Worm (Caenorhabditis elegans) whole organism, late embryonic: Measurements from ENCODE around the gene F59F3.6.

Experiments
- C38D4.7 ChIP-seq: fragments of 200-800 bp; sonication (Bioruptor generic); optimal IDR thresholded peaks from 2 replicates; lab custom pipeline; 2018; ENCODE audit warnings: mild to moderate bottlenecking, missing genetic modification characterization, moderate library complexity, missing compliant biosample characterization
- ahr-1 ChIP-seq: sonication (generic microtip); optimal IDR thresholded peaks from 2 replicates; lab custom pipeline; 2016; ENCODE audit warnings: missing genetic modification characterization, missing compliant biosample characterization
- ama-1 ChIP-seq: fragments of 150-350 bp; optimal IDR thresholded peaks from 2 replicates; lab custom pipeline; 2014
- ceh-14 ChIP-seq: sonication (generic microtip); optimal IDR thresholded peaks from 2 replicates; lab custom pipeline; 2016; ENCODE audit warnings: missing genotype, missing genetic modification characterization, missing compliant biosample characterization
- ceh-19 ChIP-seq: fragments of 200-800 bp; sonication (Bioruptor generic); optimal IDR thresholded peaks from 2 replicates; lab custom pipeline; 2018; ENCODE audit warnings: mild to moderate bottlenecking, missing genetic modification characterization, missing compliant biosample characterization
- ceh-24 ChIP-seq: sonication (generic microtip); optimal IDR thresholded peaks from 2 replicates; lab custom pipeline; 2016; ENCODE audit warnings: mild to moderate bottlenecking, missing genetic modification characterization, missing compliant biosample characterization
- ceh-30 ChIP-seq: fragments of 150-350 bp; optimal IDR thresholded peaks from 2 replicates; lab custom pipeline; 2014; ENCODE audit warnings: missing biosample characterization, missing genetic modification characterization
- ceh-34 ChIP-seq: sonication (generic microtip); optimal IDR thresholded peaks from 2 replicates; lab custom pipeline; 2016; ENCODE audit warnings: mild to moderate bottlenecking, missing genetic modification characterization, missing compliant biosample characterization
- ceh-45 ChIP-seq: fragments of 200-800 bp; sonication (Bioruptor generic); IDR thresholded peaks from 2 replicates; pipeline ENCODE4 v1.3.6; 2022; ENCODE audit warnings: missing genetic modification reagents, missing genetic modification characterization, missing compliant biosample characterization
- ceh-48 ChIP-seq: sonication (generic microtip); optimal IDR thresholded peaks from 2 replicates; lab custom pipeline; 2016; ENCODE audit warnings: missing genetic modification characterization, inconsistent platforms, missing compliant biosample characterization
- ceh-6 ChIP-seq: fragments of 200-800 bp; sonication (Bioruptor generic); optimal IDR thresholded peaks from 2 replicates; lab custom pipeline; 2018; ENCODE audit warnings: mild to moderate bottlenecking, missing genetic modification characterization, missing compliant biosample characterization
- ceh-9 ChIP-seq: sonication (generic microtip); optimal IDR thresholded peaks from 2 replicates; lab custom pipeline; 2016; ENCODE audit warnings: mild to moderate bottlenecking, missing genetic modification characterization, inconsistent platforms, missing compliant biosample characterization
- che-1 ChIP-seq: sonication (generic microtip); optimal IDR thresholded peaks from 2 replicates; lab custom pipeline; 2016; ENCODE audit warnings: mild to moderate bottlenecking, missing genetic modification characterization, missing compliant biosample characterization
- dmd-4 ChIP-seq: sonication (generic microtip); optimal IDR thresholded peaks from 2 replicates; lab custom pipeline; 2016; ENCODE audit warnings: borderline replicate concordance, missing genetic modification characterization, missing compliant biosample characterization
- elt-4 ChIP-seq: sonication (generic microtip); optimal IDR thresholded peaks from 2 replicates; lab custom pipeline; 2016; ENCODE audit warnings: missing genetic modification characterization, missing compliant biosample characterization
- ets-4 ChIP-seq: sonication (generic microtip); optimal IDR thresholded peaks from 2 replicates; lab custom pipeline; 2016; ENCODE audit warnings: missing genetic modification characterization, missing compliant biosample characterization
- fax-1 ChIP-seq: sonication (generic microtip); optimal IDR thresholded peaks from 2 replicates; lab custom pipeline; 2016; ENCODE audit warnings: missing genotype, missing genetic modification characterization, missing compliant biosample characterization
- gmeb-2 ChIP-seq: sonication (generic microtip); optimal IDR thresholded peaks from 2 replicates; lab custom pipeline; 2016; ENCODE audit warnings: missing genetic modification characterization, inconsistent platforms, missing compliant biosample characterization
- hlh-13 ChIP-seq: fragments of 200-800 bp; sonication (Bioruptor generic); optimal IDR thresholded peaks from 2 replicates; lab custom pipeline; 2018; ENCODE audit warnings: mild to moderate bottlenecking, missing genetic modification characterization, missing compliant biosample characterization
- hlh-30 ChIP-seq: sonication (generic microtip); optimal IDR thresholded peaks from 2 replicates; lab custom pipeline; 2017; ENCODE audit warnings: antibody characterized with exemption, missing genetic modification characterization, missing compliant biosample characterization; ENCODE audit not compliant: insufficient read depth
- lim-6 ChIP-seq: sonication (generic microtip); optimal IDR thresholded peaks from 2 replicates; lab custom pipeline; 2016; ENCODE audit warnings: missing genetic modification characterization, missing compliant biosample characterization
- lin-11 ChIP-seq: fragments of 200-800 bp; sonication (Bioruptor generic); optimal IDR thresholded peaks from 2 replicates; lab custom pipeline; 2018; ENCODE audit warnings: mild to moderate bottlenecking, missing genetic modification characterization, missing compliant biosample characterization
- madf-2 ChIP-seq: sonication (generic microtip); optimal IDR thresholded peaks from 2 replicates; lab custom pipeline; 2017; ENCODE audit warnings: missing genetic modification characterization, missing compliant biosample characterization
- mec-3 ChIP-seq: sonication (generic microtip); optimal IDR thresholded peaks from 2 replicates; lab custom pipeline; 2016; ENCODE audit warnings: borderline replicate concordance, missing genetic modification characterization, missing compliant biosample characterization
- nfya-1 ChIP-seq: sonication (generic microtip); optimal IDR thresholded peaks from 2 replicates; lab custom pipeline; 2017; ENCODE audit warnings: missing genetic modification characterization, mild to moderate bottlenecking, missing compliant biosample characterization, antibody characterized with exemption, moderate library complexity
- nhr-11 ChIP-seq: fragments of 150-350 bp; optimal IDR thresholded peaks from 2 replicates; lab custom pipeline; 2014; ENCODE audit warnings: missing biosample characterization, missing genetic modification characterization
- nhr-232 ChIP-seq: sonication (generic microtip); optimal IDR thresholded peaks from 2 replicates; lab custom pipeline; 2016; ENCODE audit warnings: missing genetic modification characterization, missing compliant biosample characterization
- npax-4 ChIP-seq: sonication (generic microtip); optimal IDR thresholded peaks from 2 replicates; lab custom pipeline; 2016; ENCODE audit warnings: missing genetic modification characterization, missing compliant biosample characterization
- odd-2 ChIP-seq: sonication (generic microtip); optimal IDR thresholded peaks from 2 replicates; lab custom pipeline; 2017; ENCODE audit warnings: antibody characterized with exemption, mild to moderate bottlenecking, missing genetic modification characterization, missing compliant biosample characterization
- pag-3 ChIP-seq: sonication (generic microtip); optimal IDR thresholded peaks from 2 replicates; lab custom pipeline; 2016; ENCODE audit warnings: missing compliant biosample characterization, missing genetic modification characterization, borderline replicate concordance
- pat-9 ChIP-seq: fragments of 200-800 bp; sonication (Bioruptor generic); optimal IDR thresholded peaks from 2 replicates; lab custom pipeline; 2018; ENCODE audit warnings: mild to moderate bottlenecking, missing genetic modification characterization, moderate library complexity, missing compliant biosample characterization
- pax-1 ChIP-seq: fragments of 150-350 bp; optimal IDR thresholded peaks from 2 replicates; lab custom pipeline; 2014; ENCODE audit warnings: missing biosample characterization, missing genetic modification characterization
- pha-2 ChIP-seq: sonication (generic microtip); optimal IDR thresholded peaks from 2 replicates; lab custom pipeline; 2017; ENCODE audit warnings: mild to moderate bottlenecking, missing genetic modification characterization, missing compliant biosample characterization
- pha-4 ChIP-seq: fragments of 150-350 bp; optimal IDR thresholded peaks from 2 replicates; lab custom pipeline; 2018; ENCODE audit warnings: missing biosample characterization, missing genetic modification reagents, missing genetic modification characterization
- pqm-1 ChIP-seq: sonication (generic microtip); optimal IDR thresholded peaks from 2 replicates; lab custom pipeline; 2016; ENCODE audit warnings: missing genetic modification characterization, missing compliant biosample characterization
- pros-1 ChIP-seq: fragments of 150-350 bp; optimal IDR thresholded peaks from 2 replicates; lab custom pipeline; 2014; ENCODE audit warnings: missing biosample characterization, missing genetic modification reagents, missing genetic modification characterization
- rnt-1 ChIP-seq: sonication (generic microtip); optimal IDR thresholded peaks from 2 replicates; lab custom pipeline; 2016; ENCODE audit warnings: missing genetic modification characterization, missing compliant biosample characterization
- sox-2 ChIP-seq: fragments of 200-800 bp; sonication (Bioruptor generic); IDR thresholded peaks from 2 replicates; pipeline ENCODE4 v1.3.6; 2022; ENCODE audit warnings: missing genetic modification reagents, missing genetic modification characterization, missing compliant biosample characterization
- sox-4 ChIP-seq: sonication (generic microtip); optimal IDR thresholded peaks from 2 replicates; lab custom pipeline; 2017; ENCODE audit warnings: mild to moderate bottlenecking, missing genetic modification characterization, inconsistent platforms, missing compliant biosample characterization
- tbx-2 ChIP-seq: sonication (generic microtip); optimal IDR thresholded peaks from 2 replicates; lab custom pipeline; 2016; ENCODE audit warnings: missing genetic modification characterization, missing compliant biosample characterization
- ttx-3 ChIP-seq: sonication (generic microtip); optimal IDR thresholded peaks from 2 replicates; lab custom pipeline; 2016; ENCODE audit warnings: missing genetic modification reagents, missing genetic modification characterization, missing compliant biosample characterization
- unc-3 ChIP-seq, 2 experiments: fragments of 200-800 bp in 1 of 2; sonication (Bioruptor generic) in 1 of 2; sonication (generic microtip) in 1 of 2; conservative IDR thresholded peaks in 1 of 2; optimal IDR thresholded peaks in 1 of 2; 2 replicates each; pipeline versions ENCODE4 v1.3.6 to Lab custom; 2016 to 2022; ENCODE audit warnings: missing compliant biosample characterization in 2 of 2, missing genetic modification characterization in 2 of 2, missing genetic modification reagents in 1 of 2
- unc-55 ChIP-seq: sonication (generic microtip); optimal IDR thresholded peaks from 2 replicates; lab custom pipeline; 2017; ENCODE audit warnings: missing biosample characterization, missing genetic modification reagents, missing genetic modification characterization
- unc-86 ChIP-seq: sonication (generic microtip); optimal IDR thresholded peaks from 2 replicates; lab custom pipeline; 2016; ENCODE audit warnings: missing genetic modification characterization, missing compliant biosample characterization
- zip-5 ChIP-seq: sonication (generic microtip); optimal IDR thresholded peaks from 2 replicates; lab custom pipeline; 2016; ENCODE audit warnings: missing genetic modification characterization, missing compliant biosample characterization

F59F3.6 gene

ce11 chrX:10990159-10990854 lies 8.8 kb downstream of the F59F3.6 start (continued):
- TF ChIP-seq rnt-1 (tag; lab: Kevin White, UChicago) (no peak), ceh-9 (no peak), ceh-48 (tag; lab: Kevin White, UChicago) (no peak), odd-2 (tag; lab: Kevin White, UChicago) (no peak), che-1 (tag; lab: Kevin White, UChicago) (no peak), nfya-1 (peak; percentile 23), ceh-34 (tag; lab: Kevin White, UChicago) (no peak), nhr-11 (no peak), ttx-3 (tag; lab: Kevin White, UChicago) (no peak), pha-2 (tag; lab: Kevin White, UChicago) (no peak), ceh-24 (tag; lab: Kevin White, UChicago) (no peak), unc-3 (GFP tag; conservative IDR thresholded peaks at IDR 0.05; lab: Robert Waterston, UW) (no peak), unc-3 (tag; optimal IDR thresholded peaks at IDR 0.05; lab: Kevin White, UChicago) (no peak), lim-6 (no peak), hlh-13 (GFP tag; lab: Kevin White, UChicago) (no peak), pha-4 (tag; lab: Kevin White, UChicago) (no peak)

ce11 chrX:10989286-10989685 lies 9.8 kb downstream of the F59F3.6 start:
- TF ChIP-seq C38D4.7 (GFP tag; lab: Kevin White, UChicago) = no peak
- no peak for TF ChIP-seq ceh-48 (tag; lab: Kevin White, UChicago)
- TF ChIP-seq ama-1 = no peak
- TF ChIP-seq gmeb-2 (tag; lab: Kevin White, UChicago) = no peak
- no peak for TF ChIP-seq ceh-14 (tag; lab: Kevin White, UChicago)
- no peak for TF ChIP-seq sox-4 (tag; lab: Kevin White, UChicago)
- TF ChIP-seq ceh-45 (GFP tag; lab: Robert Waterston, UW) = no peak
- no peak for TF ChIP-seq ceh-9
- no peak for TF ChIP-seq lin-11 (tag; lab: Kevin White, UChicago)
- TF ChIP-seq pros-1 = no peak
- TF ChIP-seq madf-2 = no peak

ce11 chrX:10982051-10982450 lies 17.0 kb downstream of the F59F3.6 start, which contains the start of gene ver-4:
TSS of gene ver-4 (plus strand) at chrX:10982351.
- TF ChIP-seq ceh-34 (tag; lab: Kevin White, UChicago) (no peak), lin-11 (tag; lab: Kevin White, UChicago) (no peak), pros-1 (no peak), hlh-30 (tag; lab: Kevin White, UChicago) (no peak), fax-1 (tag; lab: Kevin White, UChicago) (no peak), unc-86 (tag; lab: Kevin White, UChicago) (no peak), mec-3 (no peak), rnt-1 (tag; lab: Kevin White, UChicago) (no peak), pag-3 (tag; lab: Kevin White, UChicago) (no peak), ceh-48 (tag; lab: Kevin White, UChicago) (no peak), tbx-2 (tag; lab: Kevin White, UChicago) (no peak), nhr-232 (tag; lab: Kevin White, UChicago) (no peak), lim-6 (no peak), nhr-11 (no peak), ceh-6 (GFP tag; lab: Kevin White, UChicago) (no peak)

ce11 chrX:10981374-10981773 lies 17.7 kb downstream of the F59F3.6 start:
- TF ChIP-seq pat-9 (tag; lab: Kevin White, UChicago) (no peak), unc-55 (GFP tag; lab: Kevin White, UChicago) (no peak), dmd-4 (tag; lab: Kevin White, UChicago) (no peak), zip-5 (no peak), pag-3 (tag; lab: Kevin White, UChicago) (no peak), ceh-30 (tag; lab: Kevin White, UChicago) (no peak), mec-3 (no peak), ahr-1 (tag; lab: Kevin White, UChicago) (no peak), ceh-19 (GFP tag; lab: Kevin White, UChicago) (no peak), pqm-1 (tag; lab: Kevin White, UChicago) (no peak), sox-4 (tag; lab: Kevin White, UChicago) (no peak), pha-4 (tag; lab: Kevin White, UChicago) (no peak), pax-1 (tag; lab: Kevin White, UChicago) (no peak), elt-4 (tag; lab: Kevin White, UChicago) (no peak), sox-2 (GFP tag; lab: Robert Waterston, UW) (no peak), ceh-9 (no peak), ceh-24 (tag; lab: Kevin White, UChicago) (no peak), npax-4 (tag; lab: Kevin White, UChicago) (no peak), ttx-3 (tag; lab: Kevin White, UChicago) (no peak), ets-4 (tag; lab: Kevin White, UChicago) (no peak)
- TF ChIP-seq, all 69 proteins: peak for 0
